Fruit fly (Drosophila melanogaster) whole organism, embryonic: Measurements from ENCODE around the gene Grip91.

Experiments used
- CG10431 ChIP-seq: fragments of 200-800 bp; sonication (Bioruptor generic); optimal IDR thresholded peaks from 3 replicates; lab custom pipeline; 2018; ENCODE audit warnings: missing biosample characterization, mild to moderate bottlenecking, missing genetic modification characterization
- CG12236 ChIP-seq: fragments of 200-800 bp; sonication (Bioruptor generic); optimal IDR thresholded peaks from 2 replicates; lab custom pipeline; 2016; ENCODE audit warnings: missing biosample characterization, missing genetic modification characterization
- CG12391 ChIP-seq: fragments of 200-800 bp; sonication (Bioruptor generic); optimal IDR thresholded peaks from 3 replicates; lab custom pipeline; 2018; ENCODE audit warnings: missing biosample characterization, mild to moderate bottlenecking, missing genetic modification characterization, moderate library complexity
- CG12769 ChIP-seq: fragments of 200-800 bp; sonication (Bioruptor generic); optimal IDR thresholded peaks from 2 replicates; lab custom pipeline; 2019; ENCODE audit warnings: missing biosample characterization, mild to moderate bottlenecking, missing genetic modification characterization, moderate library complexity
- CG13123 ChIP-seq: fragments of 200-800 bp; sonication (Bioruptor generic); optimal IDR thresholded peaks from 2 replicates; lab custom pipeline; 2016; ENCODE audit warnings: missing biosample characterization, missing genetic modification characterization
- CG15696 ChIP-seq: fragments of 200-800 bp; sonication (Bioruptor generic); optimal IDR thresholded peaks from 2 replicates; lab custom pipeline; 2019; ENCODE audit warnings: missing biosample characterization, mild to moderate bottlenecking, missing genetic modification characterization, moderate library complexity
- CG1603 ChIP-seq: fragments of 200-800 bp; sonication (Bioruptor generic); optimal IDR thresholded peaks from 2 replicates; lab custom pipeline; 2019; ENCODE audit warnings: missing biosample characterization, mild to moderate bottlenecking, missing genetic modification characterization, moderate library complexity
- CG18262 ChIP-seq: fragments of 200-800 bp; optimal IDR thresholded peaks from 3 replicates; lab custom pipeline; 2019; ENCODE audit warnings: missing biosample characterization, mild to moderate bottlenecking, missing genetic modification characterization, moderate library complexity
- CG1832 ChIP-seq: fragments of 200-800 bp; sonication (Bioruptor generic); optimal IDR thresholded peaks from 2 replicates; lab custom pipeline; 2017; ENCODE audit warnings: missing biosample characterization, mild to moderate bottlenecking, missing genetic modification characterization, inconsistent platforms
- CG2129 ChIP-seq: fragments of 200-800 bp; sonication (Bioruptor generic); IDR thresholded peaks from 2 replicates; pipeline ENCODE4 v1.3.6; 2022; ENCODE audit warnings: missing biosample characterization, missing genetic modification characterization; ENCODE audit not compliant: partially characterized antibody
- CG30403 ChIP-seq: fragments of 200-800 bp; sonication (Bioruptor generic); optimal IDR thresholded peaks from 3 replicates; lab custom pipeline; 2016; ENCODE audit warnings: missing biosample characterization, missing genetic modification characterization
- CG3281 ChIP-seq: fragments of 200-800 bp; sonication (Bioruptor generic); optimal IDR thresholded peaks from 3 replicates; lab custom pipeline; 2017; ENCODE audit warnings: missing biosample characterization, mild to moderate bottlenecking, missing genetic modification characterization
- CG34224 ChIP-seq: fragments of 200-800 bp; sonication (Bioruptor generic); IDR thresholded peaks from 3 replicates; pipeline ENCODE4 v1.3.6; 2022; ENCODE audit warnings: missing biosample characterization, missing genetic modification characterization; ENCODE audit not compliant: partially characterized antibody
- CG4328 ChIP-seq: fragments of 200-800 bp; sonication (Bioruptor generic); optimal IDR thresholded peaks from 3 replicates; lab custom pipeline; 2017; ENCODE audit warnings: missing biosample characterization, missing genetic modification reagents, missing genetic modification characterization
- CG4730 ChIP-seq: fragments of 200-800 bp; sonication (Bioruptor generic); IDR thresholded peaks from 2 replicates; pipeline ENCODE4 v1.3.6; 2022; ENCODE audit warnings: missing biosample characterization, missing genetic modification characterization
- CG4854 ChIP-seq: fragments of 200-800 bp; sonication (Bioruptor generic); optimal IDR thresholded peaks from 2 replicates; lab custom pipeline; 2016; ENCODE audit warnings: missing biosample characterization, missing genetic modification characterization, inconsistent platforms
- CG7357 ChIP-seq: fragments of 200-800 bp; sonication (Bioruptor generic); IDR thresholded peaks from 3 replicates; pipeline ENCODE4 v1.3.6; 2022; ENCODE audit warnings: missing biosample characterization, missing genetic modification characterization
- CG7556 ChIP-seq: fragments of 200-800 bp; sonication (Bioruptor generic); optimal IDR thresholded peaks from 2 replicates; lab custom pipeline; 2017; ENCODE audit warnings: missing biosample characterization, mild to moderate bottlenecking, missing genetic modification characterization
- CG9437 ChIP-seq: fragments of 200-800 bp; sonication (Bioruptor generic); optimal IDR thresholded peaks from 2 replicates; lab custom pipeline; 2018; ENCODE audit warnings: missing biosample characterization, mild to moderate bottlenecking, missing genetic modification characterization
- CHES-1-like ChIP-seq: fragments of 200-800 bp; sonication (Bioruptor generic); optimal IDR thresholded peaks from 2 replicates; lab custom pipeline; 2016; ENCODE audit warnings: missing biosample characterization, missing genetic modification characterization
- CoRest ChIP-seq: fragments of 200-800 bp; sonication (Bioruptor generic); optimal IDR thresholded peaks from 3 replicates; lab custom pipeline; 2018; ENCODE audit warnings: missing biosample characterization, mild to moderate bottlenecking, missing genetic modification characterization, moderate library complexity
- Drgx ChIP-seq: fragments of 200-800 bp; sonication (Bioruptor generic); IDR thresholded peaks from 2 replicates; pipeline ENCODE4 v1.3.6; 2022; ENCODE audit warnings: missing biosample characterization, missing genetic modification characterization
- Hey ChIP-seq: fragments of 200-800 bp; sonication (Bioruptor generic); optimal IDR thresholded peaks from 3 replicates; lab custom pipeline; 2018; ENCODE audit warnings: missing biosample characterization, mild to moderate bottlenecking, missing genetic modification characterization
- Hmx ChIP-seq: fragments of 200-800 bp; sonication (Bioruptor generic); optimal IDR thresholded peaks from 2 replicates; lab custom pipeline; 2016; ENCODE audit warnings: missing biosample characterization, missing genetic modification characterization
- Hr78 ChIP-seq, 2 experiments: fragments of 200-800 bp in 1 of 2; fragments of >200 bp in 1 of 2; sonication (Bioruptor generic) in 1 of 2; optimal IDR thresholded peaks; 2 replicates each; lab custom pipeline; 2017 to 2019; ENCODE audit warnings: missing biosample characterization in 2 of 2, missing genetic modification characterization in 2 of 2, mild to moderate bottlenecking in 1 of 2, moderate library complexity in 1 of 2
- MESR4 ChIP-seq: fragments of 200-800 bp; sonication (Bioruptor generic); optimal IDR thresholded peaks from 2 replicates; lab custom pipeline; 2018; ENCODE audit warnings: missing biosample characterization, mild to moderate bottlenecking, missing genetic modification characterization, moderate library complexity
- Mad ChIP-seq: fragments of 200-800 bp; sonication (Bioruptor generic); optimal IDR thresholded peaks from 2 replicates; lab custom pipeline; 2016; ENCODE audit warnings: missing biosample characterization, missing genetic modification characterization
- Nf-YC ChIP-seq: fragments of 200-800 bp; optimal IDR thresholded peaks from 3 replicates; lab custom pipeline; 2019; ENCODE audit warnings: missing biosample characterization, mild to moderate bottlenecking, missing genetic modification characterization, moderate library complexity
- Pdp1 ChIP-seq, 2 experiments: fragments of 200-800 bp; sonication (Bioruptor generic); optimal IDR thresholded peaks; 3 replicates each; lab custom pipeline; 2016; ENCODE audit warnings: missing biosample characterization in 2 of 2, missing genetic modification characterization in 2 of 2, mild to moderate bottlenecking in 1 of 2, moderate library complexity in 1 of 2
- Ptx1 ChIP-seq: fragments of 200-800 bp; sonication (Bioruptor generic); IDR thresholded peaks from 2 replicates; pipeline ENCODE4 v1.3.6; 2022; ENCODE audit warnings: missing biosample characterization, missing genetic modification characterization
- Rfx ChIP-seq: fragments of 200-800 bp; sonication (Bioruptor generic); IDR thresholded peaks from 2 replicates; pipeline ENCODE4 v1.3.6; 2022; ENCODE audit warnings: missing biosample characterization, missing genetic modification characterization
- Six4 ChIP-seq: fragments of 200-800 bp; sonication (Bioruptor generic); optimal IDR thresholded peaks from 2 replicates; lab custom pipeline; 2016; ENCODE audit warnings: missing biosample characterization, missing genetic modification characterization
- Stat92E ChIP-seq, 3 experiments: fragments of >200 bp in 2 of 3; fragments of 200-800 bp in 1 of 3; sonication (Bioruptor generic) in 1 of 3; optimal IDR thresholded peaks; 2 replicates each; lab custom pipeline; 2017 to 2019; ENCODE audit warnings: missing biosample characterization in 3 of 3, missing genetic modification characterization in 3 of 3, mild to moderate bottlenecking in 1 of 3, moderate library complexity in 1 of 3
- abd-A ChIP-seq: fragments of 200-800 bp; sonication (Bioruptor generic); optimal IDR thresholded peaks from 3 replicates; lab custom pipeline; 2019; ENCODE audit warnings: missing biosample characterization, mild to moderate bottlenecking, missing genetic modification characterization, moderate library complexity
- al ChIP-seq: fragments of 200-800 bp; sonication (Bioruptor generic); IDR thresholded peaks from 2 replicates; pipeline ENCODE4 v1.3.6; 2022; ENCODE audit warnings: missing biosample characterization, missing genetic modification characterization
- aop ChIP-seq: fragments of 200-800 bp; sonication (Bioruptor generic); IDR thresholded peaks from 2 replicates; pipeline ENCODE4 v1.3.6; 2022; ENCODE audit warnings: missing biosample characterization, missing genetic modification characterization
- bcd ChIP-seq: fragments of 200-800 bp; sonication (Bioruptor generic); optimal IDR thresholded peaks from 2 replicates; lab custom pipeline; 2017; ENCODE audit warnings: missing biosample characterization, mild to moderate bottlenecking, missing genetic modification characterization
- bigmax ChIP-seq: fragments of 200-800 bp; sonication (Bioruptor generic); optimal IDR thresholded peaks from 2 replicates; lab custom pipeline; 2018; ENCODE audit warnings: missing biosample characterization, mild to moderate bottlenecking, missing genetic modification characterization
- chn ChIP-seq: fragments of 200-800 bp; sonication (Bioruptor generic); optimal IDR thresholded peaks from 2 replicates; lab custom pipeline; 2016; ENCODE audit warnings: missing biosample characterization, missing genetic modification characterization
- corto ChIP-seq: fragments of 200-800 bp; sonication (Bioruptor generic); optimal IDR thresholded peaks from 2 replicates; lab custom pipeline; 2016; ENCODE audit warnings: missing biosample characterization, mild to moderate bottlenecking, missing genetic modification characterization, moderate library complexity
- gcm2 ChIP-seq: fragments of 200-800 bp; sonication (Bioruptor generic); optimal IDR thresholded peaks from 2 replicates; lab custom pipeline; 2016; ENCODE audit warnings: missing biosample characterization, missing genetic modification characterization
- jigr1 ChIP-seq: fragments of 200-800 bp; sonication (Bioruptor generic); IDR thresholded peaks from 3 replicates; pipeline ENCODE4 v1.3.6; 2022; ENCODE audit warnings: missing biosample characterization, missing genetic modification characterization
- lilli ChIP-seq: fragments of 200-800 bp; sonication (Bioruptor generic); optimal IDR thresholded peaks from 3 replicates; lab custom pipeline; 2016; ENCODE audit warnings: missing biosample characterization, missing genetic modification characterization
- nmo ChIP-seq: fragments of 200-800 bp; sonication (Bioruptor generic); optimal IDR thresholded peaks from 2 replicates; lab custom pipeline; 2018; ENCODE audit warnings: missing biosample characterization, mild to moderate bottlenecking, missing genetic modification characterization, moderate library complexity
- org-1 ChIP-seq: fragments of 200-800 bp; sonication (Bioruptor generic); optimal IDR thresholded peaks from 2 replicates; lab custom pipeline; 2017; ENCODE audit warnings: missing biosample characterization, missing genetic modification characterization
- sens-2 ChIP-seq: fragments of 200-800 bp; sonication (Bioruptor generic); IDR thresholded peaks from 2 replicates; pipeline ENCODE4 v1.3.6; 2022; ENCODE audit warnings: missing biosample characterization, missing genetic modification characterization
- slou ChIP-seq: fragments of 200-800 bp; sonication (Bioruptor generic); optimal IDR thresholded peaks from 3 replicates; lab custom pipeline; 2016; ENCODE audit warnings: missing biosample characterization, missing genetic modification characterization
- slp2 ChIP-seq: fragments of 200-800 bp; sonication (Bioruptor generic); optimal IDR thresholded peaks from 2 replicates; lab custom pipeline; 2016; ENCODE audit warnings: missing biosample characterization, missing genetic modification characterization

Grip91 gene

dm6 chrX:13783958-13784907 is 39.8 kb upstream of the Grip91 start (continued):
- TF ChIP-seq CG10431 (GFP tag; lab: Kevin White, UChicago) (peak; percentile 27), lilli (peak; percentile 49), CG7556 (GFP tag; lab: Kevin White, UChicago) (peak; percentile 58), Ptx1 (GFP tag; lab: Robert Waterston, UW) (peak; percentile 50), CG7357 (GFP tag; lab: Robert Waterston, UW) (no peak), CG18262 (peak; percentile 61), Hey (tag; lab: Kevin White, UChicago) (no peak), aop (GFP tag; lab: Robert Waterston, UW) (no peak), slp2 (no peak), CG13123 (GFP tag; lab: Kevin White, UChicago) (no peak), CG12769 (tag; lab: Kevin White, UChicago) (no peak), Six4 (GFP tag; lab: Kevin White, UChicago) (peak; percentile 21), org-1 (GFP tag; lab: Kevin White, UChicago) (peak; percentile 42), corto (GFP tag; lab: Kevin White, UChicago) (no peak), CG12236 (GFP tag; lab: Kevin White, UChicago) (no peak), gcm2 (GFP tag; lab: Kevin White, UChicago) (peak; percentile 34), sens-2 (0 out of 2 replicates have a peak, but pooled peaks have one; percentile 20), Drgx (GFP tag; lab: Robert Waterston, UW) (peak; percentile 66), CHES-1-like (GFP tag; lab: Kevin White, UChicago) (no peak), bcd (GFP tag; lab: Kevin White, UChicago) (peak; percentile 34), CG1832 (GFP tag; lab: Kevin White, UChicago) (peak; percentile 58), bigmax (no peak), MESR4 (no peak), Mad (GFP tag; lab: Kevin White, UChicago) (no peak), CG30403 (GFP tag; lab: Kevin White, UChicago) (peak; percentile 67), CG4854 (GFP tag; lab: Kevin White, UChicago) (no peak), CG1603 (tag; lab: Kevin White, UChicago) (no peak), Hmx (no peak), CG15696 (tag; lab: Kevin White, UChicago) (peak; percentile 2), Stat92E (GFP tag; optimal IDR thresholded peaks at IDR 0.05; lab: Kevin White, UChicago) (no peak), CG9437 (GFP tag; lab: Kevin White, UChicago) (peak; percentile 22), CoRest (tag; lab: Kevin White, UChicago) (peak; percentile 52), CG3281 (GFP tag; lab: Kevin White, UChicago) (peak; percentile 49), Rfx (GFP tag; lab: Robert Waterston, UW) (0 out of 2 replicates have a peak, but pooled peaks have one; percentile 14), CG2129 (no peak), CG4328 (GFP tag; lab: Kevin White, UChicago) (no peak), Pdp1 (GFP tag; optimal IDR thresholded peaks at IDR 0.05; lab: Kevin White, UChicago) (peak; percentile 12 to 45), chn (GFP tag; lab: Kevin White, UChicago) (peak; percentile 32), jigr1 (GFP tag; lab: Robert Waterston, UW) (no peak), CG4730 (no peak), CG12391 (peak; percentile 66), al (GFP tag; lab: Robert Waterston, UW) (no peak; the same call in 1 of the 2 replicates), nmo (GFP tag; lab: Kevin White, UChicago) (peak; percentile 56), slou (GFP tag; lab: Kevin White, UChicago) (no peak), CG34224 (GFP tag; lab: Robert Waterston, UW) (no peak), Hr78 (GFP tag; optimal IDR thresholded peaks at IDR 0.05; lab: Kevin White, UChicago) (peak in 1 of 2 experiments; percentile 68), abd-A (peak; percentile 50), Nf-YC (tag; lab: Kevin White, UChicago) (no peak)
